Fruit fly (Drosophila melanogaster) whole organism, embryonic: ENCODE data around the gene CG11920.
"Not testable (repeated sequence)": the region's sequence is repeated elsewhere in the genome, so short reads cannot be mapped to it uniquely, and the experiment has no call there.

Experiments
- Asciz ChIP-seq: fragments of 200-800 bp; sonication (Bioruptor generic); optimal IDR thresholded peaks from 2 replicates; lab custom pipeline; 2017; ENCODE audit warnings: missing biosample characterization, mild to moderate bottlenecking, missing genetic modification characterization, missing genetic modification reagents
- B-H1 ChIP-seq: fragments of 200-800 bp; sonication (Bioruptor generic); IDR thresholded peaks from 3 replicates; pipeline ENCODE4 v1.3.6; 2022; ENCODE audit warnings: missing biosample characterization, missing genetic modification characterization
- BEAF-32 ChIP-seq: fragments of 200-800 bp; sonication (Bioruptor generic); optimal IDR thresholded peaks from 3 replicates; lab custom pipeline; 2017; ENCODE audit warnings: missing biosample characterization, missing genetic modification characterization, mild to moderate bottlenecking, moderate library complexity, missing genetic modification reagents
- CG1024 ChIP-seq: fragments of 200-800 bp; sonication (Bioruptor generic); IDR thresholded peaks from 2 replicates; pipeline ENCODE4 v1.3.6; 2022; ENCODE audit warnings: missing biosample characterization, missing genetic modification characterization
- CG10431 ChIP-seq: fragments of 200-800 bp; sonication (Bioruptor generic); optimal IDR thresholded peaks from 3 replicates; lab custom pipeline; 2018; ENCODE audit warnings: missing biosample characterization, mild to moderate bottlenecking, missing genetic modification characterization
- CG10959 ChIP-seq: fragments of 200-800 bp; sonication (Bioruptor generic); IDR thresholded peaks from 2 replicates; pipeline ENCODE4 v1.3.6; 2022; ENCODE audit warnings: missing biosample characterization, missing genetic modification characterization
- CG11560 ChIP-seq: fragments of 200-800 bp; sonication (Bioruptor generic); IDR thresholded peaks from 3 replicates; pipeline ENCODE4 v1.3.6; 2022; ENCODE audit warnings: missing biosample characterization, missing genetic modification characterization
- CG12104 ChIP-seq: fragments of 200-800 bp; sonication (Bioruptor generic); optimal IDR thresholded peaks from 3 replicates; lab custom pipeline; 2016; ENCODE audit warnings: missing biosample characterization, missing genetic modification characterization
- CG1233 ChIP-seq: fragments of 200-800 bp; sonication (Bioruptor generic); optimal IDR thresholded peaks from 4 replicates; lab custom pipeline; 2018; ENCODE audit warnings: missing biosample characterization, mild to moderate bottlenecking, missing genetic modification characterization
- CG12659 ChIP-seq: fragments of 200-800 bp; sonication (Bioruptor generic); optimal IDR thresholded peaks from 3 replicates; lab custom pipeline; 2017; ENCODE audit warnings: mild to moderate bottlenecking, missing biosample characterization, missing genetic modification reagents, missing genetic modification characterization
- CG14860 ChIP-seq: fragments of 200-800 bp; sonication (Bioruptor generic); IDR thresholded peaks from 3 replicates; pipeline ENCODE4 v1.3.6; 2022; ENCODE audit warnings: missing biosample characterization, missing genetic modification characterization; ENCODE audit not compliant: partially characterized antibody
- CG15011 ChIP-seq: fragments of 200-800 bp; sonication (Bioruptor generic); optimal IDR thresholded peaks from 3 replicates; lab custom pipeline; 2018; ENCODE audit warnings: missing biosample characterization, mild to moderate bottlenecking, missing genetic modification characterization
- CG17912 ChIP-seq: fragments of 200-800 bp; sonication (Bioruptor generic); optimal IDR thresholded peaks from 2 replicates; lab custom pipeline; 2018; ENCODE audit warnings: missing biosample characterization, mild to moderate bottlenecking, missing genetic modification characterization
- CG32767 ChIP-seq: fragments of 200-800 bp; sonication (Bioruptor generic); IDR thresholded peaks from 2 replicates; pipeline ENCODE4 v1.3.6; 2022; ENCODE audit warnings: missing biosample characterization, missing genetic modification characterization
- CG33557 ChIP-seq: fragments of 200-800 bp; sonication (Bioruptor generic); optimal IDR thresholded peaks from 2 replicates; lab custom pipeline; 2019; ENCODE audit warnings: missing biosample characterization, mild to moderate bottlenecking, missing genetic modification characterization, moderate library complexity
- CG3407 ChIP-seq: fragments of 200-800 bp; sonication (Bioruptor generic); optimal IDR thresholded peaks from 2 replicates; lab custom pipeline; 2018; ENCODE audit warnings: missing biosample characterization, mild to moderate bottlenecking, missing genetic modification characterization
- CG34376 ChIP-seq: fragments of 200-800 bp; sonication (Bioruptor generic); optimal IDR thresholded peaks from 2 replicates; lab custom pipeline; 2018; ENCODE audit warnings: missing biosample characterization, mild to moderate bottlenecking, missing genetic modification characterization
- CG4707 ChIP-seq: fragments of 200-800 bp; sonication (Bioruptor generic); optimal IDR thresholded peaks from 2 replicates; lab custom pipeline; 2018; ENCODE audit warnings: missing biosample characterization, mild to moderate bottlenecking, missing genetic modification characterization, moderate library complexity
- CG6254 ChIP-seq: fragments of 200-800 bp; sonication (Bioruptor generic); optimal IDR thresholded peaks from 3 replicates; lab custom pipeline; 2017; ENCODE audit warnings: mild to moderate bottlenecking, missing biosample characterization, missing genetic modification reagents, missing genetic modification characterization
- CG6791 ChIP-seq: fragments of 200-800 bp; sonication (Bioruptor generic); IDR thresholded peaks from 3 replicates; pipeline ENCODE4 v1.3.6; 2022; ENCODE audit warnings: missing biosample characterization, missing genetic modification characterization; ENCODE audit not compliant: partially characterized antibody
- CG7271 ChIP-seq: fragments of 200-800 bp; sonication (Bioruptor generic); optimal IDR thresholded peaks from 2 replicates; lab custom pipeline; 2018; ENCODE audit warnings: missing biosample characterization, mild to moderate bottlenecking, missing genetic modification characterization, moderate library complexity
- CG7357 ChIP-seq: fragments of 200-800 bp; sonication (Bioruptor generic); IDR thresholded peaks from 3 replicates; pipeline ENCODE4 v1.3.6; 2022; ENCODE audit warnings: missing biosample characterization, missing genetic modification characterization
- CG7839 ChIP-seq: fragments of 200-800 bp; sonication (Bioruptor generic); optimal IDR thresholded peaks from 3 replicates; lab custom pipeline; 2018; ENCODE audit warnings: missing biosample characterization, mild to moderate bottlenecking, missing genetic modification characterization, moderate library complexity
- CG9727 ChIP-seq: fragments of 200-800 bp; sonication (Bioruptor generic); optimal IDR thresholded peaks from 3 replicates; lab custom pipeline; 2017; ENCODE audit warnings: missing biosample characterization, mild to moderate bottlenecking, missing genetic modification characterization
- D ChIP-seq, 2 experiments: fragments of 200-800 bp in 1 of 2; fragments of >200 bp in 1 of 2; sonication (Bioruptor generic) in 1 of 2; optimal IDR thresholded peaks; 2 replicates in 1 of 2; 3 replicates in 1 of 2; lab custom pipeline; 2017; ENCODE audit warnings: mild to moderate bottlenecking in 1 of 2, missing biosample characterization in 1 of 2, missing genetic modification characterization in 1 of 2, missing genetic modification reagents in 1 of 2
- HHEX ChIP-seq: fragments of 200-800 bp; sonication (Bioruptor generic); optimal IDR thresholded peaks from 3 replicates; lab custom pipeline; 2017; ENCODE audit warnings: missing biosample characterization, mild to moderate bottlenecking, missing genetic modification characterization, missing genetic modification reagents
- HLH3B ChIP-seq: fragments of 200-800 bp; sonication (Bioruptor generic); IDR thresholded peaks from 2 replicates; pipeline ENCODE4 v1.3.6; 2022; ENCODE audit warnings: missing biosample characterization, missing genetic modification characterization
- HLH4C ChIP-seq: fragments of 200-800 bp; sonication (Bioruptor generic); IDR thresholded peaks from 3 replicates; pipeline ENCODE4 v1.3.6; 2022; ENCODE audit warnings: missing biosample characterization, missing genetic modification characterization; ENCODE audit not compliant: partially characterized antibody
- Hr3 ChIP-seq: fragments of 200-800 bp; sonication (Bioruptor generic); optimal IDR thresholded peaks from 3 replicates; lab custom pipeline; 2016; ENCODE audit warnings: missing biosample characterization, missing genetic modification characterization
- MBD-R2 ChIP-seq: fragments of 200-800 bp; sonication (Bioruptor generic); IDR thresholded peaks from 2 replicates; pipeline ENCODE4 v1.3.6; 2022; ENCODE audit warnings: missing biosample characterization, missing genetic modification characterization
- Sox100B ChIP-seq: fragments of 200-800 bp; sonication (Bioruptor generic); optimal IDR thresholded peaks from 3 replicates; lab custom pipeline; 2018; ENCODE audit warnings: missing biosample characterization, mild to moderate bottlenecking, missing genetic modification characterization
- YL-1 ChIP-seq: fragments of 200-800 bp; sonication (Bioruptor generic); optimal IDR thresholded peaks from 3 replicates; lab custom pipeline; 2017; ENCODE audit warnings: missing biosample characterization, mild to moderate bottlenecking, missing genetic modification characterization
- ac ChIP-seq: fragments of 200-800 bp; sonication (Bioruptor generic); optimal IDR thresholded peaks from 3 replicates; lab custom pipeline; 2017; ENCODE audit warnings: missing biosample characterization, mild to moderate bottlenecking, missing genetic modification characterization
- ato ChIP-seq: fragments of 200-800 bp; sonication (Bioruptor generic); IDR thresholded peaks from 2 replicates; pipeline ENCODE4 v1.3.6; 2022; ENCODE audit warnings: missing biosample characterization, missing genetic modification characterization; ENCODE audit not compliant: partially characterized antibody
- bbx ChIP-seq: fragments of 200-800 bp; sonication (Bioruptor generic); IDR thresholded peaks from 2 replicates; pipeline ENCODE4 v1.3.6; 2022; ENCODE audit warnings: missing biosample characterization, missing genetic modification characterization; ENCODE audit not compliant: partially characterized antibody
- chm ChIP-seq: fragments of 200-800 bp; sonication (Bioruptor generic); IDR thresholded peaks from 2 replicates; pipeline ENCODE4 v1.3.6; 2022; ENCODE audit warnings: missing biosample characterization, missing genetic modification characterization
- esg ChIP-seq: fragments of 200-800 bp; sonication (Bioruptor generic); conservative IDR thresholded peaks from 2 replicates; pipeline ENCODE4 v1.3.6; 2022; ENCODE audit warnings: missing biosample characterization, missing genetic modification characterization
- ewg ChIP-seq: fragments of 200-800 bp; sonication (Bioruptor generic); optimal IDR thresholded peaks from 3 replicates; lab custom pipeline; 2017; ENCODE audit warnings: mild to moderate bottlenecking, missing biosample characterization, missing genetic modification reagents, missing genetic modification characterization
- gce ChIP-seq: fragments of 200-800 bp; sonication (Bioruptor generic); IDR thresholded peaks from 3 replicates; pipeline ENCODE4 v1.3.6; 2022; ENCODE audit warnings: missing biosample characterization, missing genetic modification characterization
- gsb-n ChIP-seq: fragments of 200-800 bp; sonication (Bioruptor generic); optimal IDR thresholded peaks from 3 replicates; lab custom pipeline; 2018; ENCODE audit warnings: missing biosample characterization, mild to moderate bottlenecking, missing genetic modification characterization
- ham ChIP-seq: fragments of 200-800 bp; sonication (Bioruptor generic); IDR thresholded peaks from 2 replicates; pipeline ENCODE4 v1.3.6; 2022; ENCODE audit warnings: missing biosample characterization, missing genetic modification characterization
- ken ChIP-seq: fragments of 200-800 bp; sonication (Bioruptor generic); IDR thresholded peaks from 3 replicates; pipeline ENCODE4 v1.3.6; 2022; ENCODE audit warnings: missing biosample characterization, missing genetic modification characterization
- otp ChIP-seq: fragments of 200-800 bp; sonication (Bioruptor generic); IDR thresholded peaks from 3 replicates; pipeline ENCODE4, ENCODE4 v1.3.6; 2022; ENCODE audit warnings: missing biosample characterization, missing genetic modification characterization
- pzg ChIP-seq: fragments of 200-800 bp; sonication (Bioruptor generic); optimal IDR thresholded peaks from 3 replicates; lab custom pipeline; 2018; ENCODE audit warnings: missing biosample characterization, mild to moderate bottlenecking, missing genetic modification characterization, moderate library complexity
- ranshi ChIP-seq: fragments of 200-800 bp; sonication (Bioruptor generic); IDR thresholded peaks from 2 replicates; pipeline ENCODE4 v1.3.6; 2022; ENCODE audit warnings: missing biosample characterization, missing genetic modification characterization
- scrt ChIP-seq: fragments of 200-800 bp; sonication (Bioruptor generic); optimal IDR thresholded peaks from 2 replicates; lab custom pipeline; 2018; ENCODE audit warnings: missing biosample characterization, mild to moderate bottlenecking, missing genetic modification characterization, moderate library complexity
- unc-4 ChIP-seq: fragments of 200-800 bp; sonication (Bioruptor generic); IDR thresholded peaks from 2 replicates; pipeline ENCODE4 v1.3.6; 2022; ENCODE audit warnings: missing biosample characterization, missing genetic modification characterization; ENCODE audit not compliant: partially characterized antibody
- zen ChIP-seq: fragments of 200-800 bp; sonication (Bioruptor generic); optimal IDR thresholded peaks from 3 replicates; lab custom pipeline; 2018; ENCODE audit warnings: missing biosample characterization, mild to moderate bottlenecking, missing genetic modification characterization, moderate library complexity

Gene CG11920

dm6 chr3R:25123262-25123661 lies 48.6 kb downstream of the CG11920 start, which contains the start of gene vig2 (continued):
- TF ChIP-seq CG6254 (peak; percentile 5), scrt (GFP tag; lab: Kevin White, UChicago) (peak; percentile 39), Hr3 (GFP tag; lab: Kevin White, UChicago) (peak; percentile 3), CG12659 (GFP tag; lab: Kevin White, UChicago) (peak; percentile 44), gsb-n (peak; percentile 6), ato (GFP tag; lab: Robert Waterston, UW) (peak; percentile 90), CG9727 (GFP tag; lab: Kevin White, UChicago) (peak; percentile 72), bbx (GFP tag; lab: Robert Waterston, UW) (peak; percentile 92), CG14860 (GFP tag; lab: Robert Waterston, UW) (peak; percentile 84), CG1233 (GFP tag; lab: Kevin White, UChicago) (peak; percentile 66), ewg (GFP tag; lab: Kevin White, UChicago) (peak; percentile 22), CG7271 (tag; lab: Kevin White, UChicago) (peak; percentile 75), D (GFP tag; optimal IDR thresholded peaks at IDR 0.05; lab: Kevin White, UChicago) (peak; percentile 2), unc-4 (GFP tag; lab: Robert Waterston, UW) (peak; percentile 75), CG32767 (0 out of 2 replicates have a peak, but pooled peaks have one; percentile 42), HLH4C (GFP tag; lab: Robert Waterston, UW) (peak; percentile 73), CG7839 (tag; lab: Kevin White, UChicago) (peak; percentile 35), esg (GFP tag; lab: Robert Waterston, UW) (peak; percentile 34; the same call in 1 of the 2 replicates), ranshi (GFP tag; lab: Robert Waterston, UW) (peak; percentile 66; the same call in 1 of the 2 replicates), CG15011 (GFP tag; lab: Kevin White, UChicago) (peak; percentile 18), ham (peak; percentile 68; the same call in 1 of the 2 replicates), ac (peak; percentile 2), gce (GFP tag; lab: Robert Waterston, UW) (peak; percentile 75; the same call in 2 of the 3 replicates), CG7357 (GFP tag; lab: Robert Waterston, UW) (0 out of 3 replicates have a peak, but pooled peaks have one; percentile 31), MBD-R2 (GFP tag; lab: Robert Waterston, UW) (peak; percentile 58), B-H1 (GFP tag; lab: Robert Waterston, UW) (peak; percentile 39; the same call in 1 of the 3 replicates), CG1024 (GFP tag; lab: Robert Waterston, UW) (peak; percentile 72), CG3407 (GFP tag; lab: Kevin White, UChicago) (peak; percentile 12), Sox100B (peak; percentile 39), YL-1 (GFP tag; lab: Kevin White, UChicago) (peak; percentile 36), CG11560 (tag; lab: Robert Waterston, UW) (peak; percentile 24; the same call in 1 of the 3 replicates), HHEX (GFP tag; lab: Kevin White, UChicago) (peak; percentile 71), CG10959 (GFP tag; lab: Robert Waterston, UW) (peak; percentile 47; the same call in 1 of the 2 replicates), Asciz (GFP tag; lab: Kevin White, UChicago) (peak; percentile 48), ken (GFP tag; lab: Robert Waterston, UW) (peak; percentile 70), chm (peak; percentile 93), CG4707 (GFP tag; lab: Kevin White, UChicago) (peak; percentile 19), BEAF-32 (GFP tag; lab: Kevin White, UChicago) (peak; percentile 71), CG12104 (GFP tag; lab: Kevin White, UChicago) (peak; percentile 54), pzg (GFP tag; lab: Kevin White, UChicago) (peak; percentile 31), CG17912 (GFP tag; lab: Kevin White, UChicago) (peak; percentile 40), CG34376 (peak; percentile 57), CG33557 (GFP tag; lab: Kevin White, UChicago) (peak; percentile 12), CG10431 (GFP tag; lab: Kevin White, UChicago) (peak; percentile 54), zen (peak; percentile 78), CG6791 (peak; percentile 97), otp (GFP tag; lab: Robert Waterston, UW) (peak; percentile 87), HLH3B (GFP tag; lab: Robert Waterston, UW) (peak; percentile 70)
- TF ChIP-seq D (optimal IDR thresholded peaks at IDR 0.05; lab: Kevin White, UChicago), result not testable (repeated sequence)
